Worm (Caenorhabditis elegans) whole organism, early embryonic: ENCODE results near the gene srh-299.

Source experiments
- F13C5.2 ChIP-seq: sonication (generic microtip); optimal IDR thresholded peaks from 2 replicates; lab custom pipeline; 2017; ENCODE audit warnings: mild to moderate bottlenecking, missing genetic modification characterization, inconsistent platforms, missing compliant biosample characterization
- ama-1 ChIP-seq: fragments of 150-350 bp; optimal IDR thresholded peaks from 2 replicates; lab custom pipeline; 2014
- ets-7 ChIP-seq: sonication (generic microtip); optimal IDR thresholded peaks from 2 replicates; lab custom pipeline; 2016; ENCODE audit warnings: missing genotype, missing genetic modification characterization, missing compliant biosample characterization
- flt-1 ChIP-seq: fragments of 200-800 bp; sonication (Bioruptor generic); IDR thresholded peaks from 2 replicates; pipeline ENCODE4 v1.3.6; 2022; ENCODE audit warnings: missing genetic modification characterization, missing compliant biosample characterization
- hmg-4 ChIP-seq: fragments of 200-800 bp; sonication (Bioruptor generic); optimal IDR thresholded peaks from 2 replicates; lab custom pipeline; 2018; ENCODE audit warnings: mild to moderate bottlenecking, missing genetic modification characterization, missing compliant biosample characterization
- scrt-1 ChIP-seq: fragments of 200-800 bp; sonication (Bioruptor generic); IDR thresholded peaks from 2 replicates; pipeline ENCODE4 v1.3.6; 2022; ENCODE audit warnings: missing genetic modification characterization, missing compliant biosample characterization
- tra-4 ChIP-seq: sonication (generic microtip); optimal IDR thresholded peaks from 2 replicates; lab custom pipeline; 2017; ENCODE audit warnings: missing genetic modification characterization, missing compliant biosample characterization

DNA sequence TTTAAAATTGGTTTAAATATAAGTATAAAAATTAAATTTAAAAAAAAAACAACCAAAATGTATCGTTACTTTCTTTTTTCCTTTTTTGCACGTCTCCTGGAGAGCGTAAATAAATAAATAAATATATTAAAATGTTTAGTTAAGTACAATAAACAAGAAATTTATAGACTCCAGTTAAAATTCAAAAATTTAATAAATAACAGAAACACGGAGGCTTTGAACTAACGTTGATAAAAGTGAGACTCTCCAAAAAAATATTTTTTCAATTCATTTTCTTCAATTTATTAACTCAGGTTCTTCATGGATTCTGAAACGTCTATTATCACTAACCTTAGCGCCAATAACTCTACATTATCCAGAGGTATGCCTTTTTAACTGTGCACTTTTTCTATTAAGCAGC is 28.6 kb downstream of the srh-299 start, which contains the start of gene T06C12.12:
- TF ChIP-seq ets-7 (no peak), ama-1 (lab: Kevin White, UChicago) (no peak), F13C5.2 (tag; lab: Kevin White, UChicago) (no peak), flt-1 (GFP tag; lab: Robert Waterston, UW) (no peak), tra-4 (tag; lab: Kevin White, UChicago) (no peak), hmg-4 (GFP tag; lab: Kevin White, UChicago) (no peak), scrt-1 (no peak)
